Fruit fly (Drosophila melanogaster) whole organism, prepupa: ENCODE data around the gene IFT54.

ENCODE experiments used
- Blimp-1 ChIP-seq: fragments of 200-800 bp; sonication (Bioruptor generic); optimal IDR thresholded peaks from 3 replicates; lab custom pipeline; 2017; ENCODE audit warnings: missing biosample characterization, missing genetic modification characterization, mild to moderate bottlenecking, moderate library complexity, missing genetic modification reagents
- CG10631 ChIP-seq: fragments of 200-800 bp; sonication (Bioruptor generic); optimal IDR thresholded peaks from 2 replicates; lab custom pipeline; 2016; ENCODE audit warnings: missing biosample characterization, missing genetic modification characterization
- CG10669 ChIP-seq: fragments of 200-800 bp; sonication (Bioruptor generic); optimal IDR thresholded peaks from 3 replicates; lab custom pipeline; 2018; ENCODE audit warnings: missing biosample characterization, mild to moderate bottlenecking, missing genetic modification characterization, moderate library complexity
- CG11294 ChIP-seq: fragments of 200-800 bp; sonication (Bioruptor generic); IDR thresholded peaks from 2 replicates; pipeline ENCODE4 v1.3.6; 2022; ENCODE audit warnings: missing biosample characterization, missing genetic modification characterization
- CG11902 ChIP-seq: fragments of 200-800 bp; sonication (Bioruptor generic); optimal IDR thresholded peaks from 3 replicates; lab custom pipeline; 2016; ENCODE audit warnings: missing biosample characterization, missing genetic modification characterization
- CG16779 ChIP-seq: fragments of 200-800 bp; sonication (Bioruptor generic); optimal IDR thresholded peaks from 3 replicates; lab custom pipeline; 2017; ENCODE audit warnings: missing biosample characterization, mild to moderate bottlenecking, missing genetic modification characterization
- CG3032 ChIP-seq: fragments of 200-800 bp; optimal IDR thresholded peaks from 2 replicates; lab custom pipeline; 2019; ENCODE audit warnings: missing biosample characterization, mild to moderate bottlenecking, missing genetic modification characterization, moderate library complexity
- CG31627 ChIP-seq: fragments of 200-800 bp; sonication (Bioruptor generic); optimal IDR thresholded peaks from 3 replicates; lab custom pipeline; 2016; ENCODE audit warnings: missing biosample characterization, missing genetic modification characterization
- CG32006 ChIP-seq: fragments of 200-800 bp; sonication (Bioruptor generic); optimal IDR thresholded peaks from 3 replicates; lab custom pipeline; 2017; ENCODE audit warnings: missing biosample characterization, mild to moderate bottlenecking, missing genetic modification characterization
- CG34406 ChIP-seq: fragments of 200-800 bp; sonication (Bioruptor generic); optimal IDR thresholded peaks from 3 replicates; lab custom pipeline; 2016; ENCODE audit warnings: missing biosample characterization, missing genetic modification characterization
- CG3919 ChIP-seq: fragments of 200-800 bp; sonication (Bioruptor generic); optimal IDR thresholded peaks from 3 replicates; lab custom pipeline; 2016; ENCODE audit warnings: missing biosample characterization, missing genetic modification characterization
- CG4318 ChIP-seq: fragments of 200-800 bp; sonication (Bioruptor generic); optimal IDR thresholded peaks from 3 replicates; lab custom pipeline; 2017; ENCODE audit warnings: missing biosample characterization, mild to moderate bottlenecking, missing genetic modification characterization
- CG6163 ChIP-seq: fragments of 200-800 bp; sonication (Bioruptor generic); IDR thresholded peaks from 3 replicates; pipeline ENCODE4 v1.3.6; 2022; ENCODE audit warnings: missing biosample characterization, missing genetic modification characterization
- CG6276 ChIP-seq: fragments of 200-800 bp; sonication (Bioruptor generic); optimal IDR thresholded peaks from 2 replicates; lab custom pipeline; 2017; ENCODE audit warnings: missing biosample characterization, mild to moderate bottlenecking, missing genetic modification characterization
- CG6792 ChIP-seq: fragments of 200-800 bp; sonication (Bioruptor generic); optimal IDR thresholded peaks from 3 replicates; lab custom pipeline; 2016; ENCODE audit warnings: missing biosample characterization, missing genetic modification characterization
- CG6808 ChIP-seq: fragments of 200-800 bp; sonication (Bioruptor generic); optimal IDR thresholded peaks from 3 replicates; lab custom pipeline; 2017; ENCODE audit warnings: missing biosample characterization, missing genetic modification characterization, mild to moderate bottlenecking, moderate library complexity, missing genetic modification reagents
- CG6854 ChIP-seq: fragments of 200-800 bp; sonication (Bioruptor generic); optimal IDR thresholded peaks from 2 replicates; lab custom pipeline; 2017; ENCODE audit warnings: missing biosample characterization, mild to moderate bottlenecking, missing genetic modification characterization
- CG7368 ChIP-seq: fragments of 200-800 bp; sonication (Bioruptor generic); optimal IDR thresholded peaks from 3 replicates; lab custom pipeline; 2016; ENCODE audit warnings: missing biosample characterization, missing genetic modification characterization
- CG8119 ChIP-seq: fragments of 200-800 bp; sonication (Bioruptor generic); IDR thresholded peaks from 3 replicates; pipeline ENCODE4 v1.3.6; 2022; ENCODE audit warnings: missing biosample characterization, missing genetic modification characterization
- CG8319 ChIP-seq: fragments of 200-800 bp; sonication (Bioruptor generic); optimal IDR thresholded peaks from 3 replicates; lab custom pipeline; 2016; ENCODE audit warnings: missing biosample characterization, missing genetic modification characterization
- CG9139 ChIP-seq: fragments of 200-800 bp; sonication (Bioruptor generic); optimal IDR thresholded peaks from 3 replicates; lab custom pipeline; 2017; ENCODE audit warnings: missing biosample characterization, mild to moderate bottlenecking, missing genetic modification characterization
- Eip75B ChIP-seq: fragments of 200-800 bp; sonication (Bioruptor generic); optimal IDR thresholded peaks from 3 replicates; lab custom pipeline; 2016; ENCODE audit warnings: missing biosample characterization, missing genetic modification characterization
- Eip78C ChIP-seq: fragments of 200-800 bp; sonication (Bioruptor generic); peaks from one replicate; lab custom pipeline; 2016; ENCODE audit warnings: missing biosample characterization, missing genetic modification characterization
- Eip93F ChIP-seq: fragments of 200-800 bp; sonication (Bioruptor generic); optimal IDR thresholded peaks from 2 replicates; lab custom pipeline; 2016; ENCODE audit warnings: missing biosample characterization, mild to moderate bottlenecking, missing genetic modification characterization
- Ets21C ChIP-seq: fragments of 200-800 bp; sonication (Bioruptor generic); optimal IDR thresholded peaks from 3 replicates; lab custom pipeline; 2016; ENCODE audit warnings: missing biosample characterization, missing genetic modification characterization
- Ets96B ChIP-seq: fragments of 200-800 bp; optimal IDR thresholded peaks from 2 replicates; lab custom pipeline; 2019; ENCODE audit warnings: missing biosample characterization, mild to moderate bottlenecking, missing genetic modification characterization, moderate library complexity
- Gug ChIP-seq: fragments of 200-800 bp; sonication (Bioruptor generic); IDR thresholded peaks from 2 replicates; pipeline ENCODE4 v1.3.6; 2022; ENCODE audit warnings: missing biosample characterization, missing genetic modification characterization
- Hr38 ChIP-seq: sonication (Bioruptor generic); optimal IDR thresholded peaks from 2 replicates; lab custom pipeline; 2016; ENCODE audit warnings: missing biosample characterization, missing genetic modification characterization
- Hr39 ChIP-seq: fragments of 200-800 bp; sonication (Bioruptor generic); optimal IDR thresholded peaks from 2 replicates; lab custom pipeline; 2016; ENCODE audit warnings: missing biosample characterization, missing genetic modification characterization
- Lpt ChIP-seq: fragments of 200-800 bp; sonication (Bioruptor generic); optimal IDR thresholded peaks from 3 replicates; lab custom pipeline; 2016; ENCODE audit warnings: missing biosample characterization, missing genetic modification characterization
- Met ChIP-seq: fragments of 200-800 bp; sonication (Bioruptor generic); optimal IDR thresholded peaks from 3 replicates; lab custom pipeline; 2016; ENCODE audit warnings: missing biosample characterization, missing genetic modification characterization
- Smox ChIP-seq: fragments of 200-800 bp; sonication (Bioruptor generic); optimal IDR thresholded peaks from 3 replicates; lab custom pipeline; 2016; ENCODE audit warnings: missing biosample characterization, missing genetic modification characterization
- Sox102F ChIP-seq: fragments of 200-800 bp; sonication (Bioruptor generic); optimal IDR thresholded peaks from 2 replicates; lab custom pipeline; 2016; ENCODE audit warnings: missing biosample characterization, mild to moderate bottlenecking, missing genetic modification characterization
- Sox14 ChIP-seq: fragments of 200-800 bp; sonication (Bioruptor generic); optimal IDR thresholded peaks from 3 replicates; lab custom pipeline; 2016; ENCODE audit warnings: missing biosample characterization, missing genetic modification characterization
- Sox15 ChIP-seq: fragments of 200-800 bp; sonication (Bioruptor generic); optimal IDR thresholded peaks from 3 replicates; lab custom pipeline; 2016; ENCODE audit warnings: missing biosample characterization, missing genetic modification characterization
- achi ChIP-seq: fragments of 200-800 bp; sonication (Bioruptor generic); optimal IDR thresholded peaks from 3 replicates; lab custom pipeline; 2016; ENCODE audit warnings: missing biosample characterization, missing genetic modification characterization
- cyc ChIP-seq: fragments of 200-800 bp; sonication (Bioruptor generic); optimal IDR thresholded peaks from 3 replicates; lab custom pipeline; 2016; ENCODE audit warnings: missing biosample characterization, missing genetic modification characterization
- dsx ChIP-seq: fragments of 200-800 bp; optimal IDR thresholded peaks from 3 replicates; lab custom pipeline; 2019; ENCODE audit warnings: missing biosample characterization, mild to moderate bottlenecking, missing genetic modification characterization, moderate library complexity; ENCODE audit not compliant: poor library complexity, severe bottlenecking
- eg ChIP-seq: fragments of 200-800 bp; sonication (Bioruptor generic); IDR thresholded peaks from 3 replicates; pipeline ENCODE4 v1.3.6; 2022; ENCODE audit warnings: missing biosample characterization, missing genetic modification characterization
- esn ChIP-seq: fragments of 200-800 bp; sonication (Bioruptor generic); optimal IDR thresholded peaks from 2 replicates; lab custom pipeline; 2016; ENCODE audit warnings: missing biosample characterization, mild to moderate bottlenecking, missing genetic modification characterization, moderate library complexity
- fd59A ChIP-seq: fragments of 200-800 bp; sonication (Bioruptor generic); optimal IDR thresholded peaks from 2 replicates; lab custom pipeline; 2017; ENCODE audit warnings: missing biosample characterization, mild to moderate bottlenecking, missing genetic modification characterization, missing genetic modification reagents
- fd85E ChIP-seq: fragments of 200-800 bp; sonication (Bioruptor generic); optimal IDR thresholded peaks from 3 replicates; lab custom pipeline; 2016; ENCODE audit warnings: missing biosample characterization, missing genetic modification characterization
- fkh ChIP-seq: fragments of 200-800 bp; sonication (Bioruptor generic); optimal IDR thresholded peaks from 3 replicates; lab custom pipeline; 2017; ENCODE audit warnings: missing biosample characterization, mild to moderate bottlenecking, missing genetic modification characterization, moderate library complexity
- net ChIP-seq: fragments of 200-800 bp; sonication (Bioruptor generic); optimal IDR thresholded peaks from 3 replicates; lab custom pipeline; 2016; ENCODE audit warnings: missing biosample characterization, missing genetic modification characterization
- pdm3 ChIP-seq: fragments of 200-800 bp; sonication (Bioruptor generic); optimal IDR thresholded peaks from 3 replicates; lab custom pipeline; 2016; ENCODE audit warnings: missing biosample characterization, missing genetic modification characterization
- salr ChIP-seq, 2 experiments: fragments of 200-800 bp; sonication (Bioruptor generic); optimal IDR thresholded peaks; 3 replicates each; lab custom pipeline; 2016 to 2018; ENCODE audit warnings: missing biosample characterization in 2 of 2, missing genetic modification characterization in 2 of 2, mild to moderate bottlenecking in 1 of 2
- spab ChIP-seq: fragments of 200-800 bp; sonication (Bioruptor generic); optimal IDR thresholded peaks from 2 replicates; lab custom pipeline; 2017; ENCODE audit warnings: missing biosample characterization, mild to moderate bottlenecking, missing genetic modification characterization, missing genetic modification reagents
- ss ChIP-seq, 2 experiments: fragments of 200-800 bp; sonication (Bioruptor generic); optimal IDR thresholded peaks; 2 replicates in 1 of 2; 3 replicates in 1 of 2; lab custom pipeline; 2017 to 2018; ENCODE audit warnings: mild to moderate bottlenecking in 2 of 2, missing biosample characterization in 2 of 2, missing genetic modification characterization in 2 of 2, moderate library complexity in 1 of 2
- svp ChIP-seq: fragments of 200-800 bp; sonication (Bioruptor generic); peaks from one replicate; lab custom pipeline; 2016; ENCODE audit warnings: missing biosample characterization, missing genetic modification characterization
- topi ChIP-seq: fragments of 200-800 bp; sonication (Bioruptor generic); optimal IDR thresholded peaks from 3 replicates; lab custom pipeline; 2016; ENCODE audit warnings: missing biosample characterization, missing genetic modification characterization
- vri ChIP-seq: fragments of 200-800 bp; sonication (Bioruptor generic); optimal IDR thresholded peaks from 3 replicates; lab custom pipeline; 2016; ENCODE audit warnings: missing biosample characterization, mild to moderate bottlenecking, missing genetic modification characterization

The IFT54 gene

DNA sequence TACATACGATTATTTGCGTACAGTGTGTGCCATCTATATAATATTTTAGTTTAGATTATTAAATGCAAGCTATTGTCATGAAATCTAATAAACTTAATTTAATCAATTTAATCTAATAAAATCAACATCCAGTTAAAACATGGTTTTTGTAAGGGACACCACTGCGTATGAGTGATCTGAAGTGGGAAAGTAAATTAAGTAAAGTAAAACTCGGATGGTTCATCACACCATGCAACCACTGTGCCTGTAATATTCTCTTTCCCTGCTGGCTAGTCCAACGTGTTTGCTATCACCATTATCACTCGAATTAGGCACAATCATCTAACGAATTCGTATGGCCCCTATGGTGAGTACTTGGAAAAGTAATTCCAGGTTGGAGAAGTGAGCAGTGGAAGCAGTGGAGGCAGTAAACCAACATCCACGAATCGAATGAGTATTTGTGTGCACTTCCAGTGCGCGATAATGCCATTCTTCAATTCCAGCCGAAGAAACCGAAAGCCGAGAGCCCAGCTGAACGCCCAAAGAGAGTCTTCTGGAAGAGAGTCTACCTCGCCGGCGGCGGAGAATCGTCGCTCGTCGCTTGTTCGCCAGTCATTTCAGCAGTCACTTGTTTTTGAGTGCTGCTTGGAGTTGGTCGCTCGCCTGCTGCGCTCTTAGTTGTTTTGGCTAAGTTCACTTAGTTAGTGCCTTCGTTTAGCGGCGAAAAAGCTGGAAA, 13.4 kb upstream of the IFT54 start, which contains the start of gene red:
red (plus strand) TSS at position 403 of the 715 bp plus-strand sequence.
- TF ChIP-seq topi (GFP tag; lab: Kevin White, UChicago) (no peak), ss (GFP tag; optimal IDR thresholded peaks at IDR 0.05; lab: Kevin White, UChicago) (peak; percentile 41 to 58), svp (GFP tag; lab: Kevin White, UChicago) (peak; percentile 67), CG16779 (no peak), Hr38 (GFP tag; lab: Kevin White, UChicago) (no peak), salr (GFP tag; optimal IDR thresholded peaks at IDR 0.05; lab: Kevin White, UChicago) (no peak), esn (GFP tag; lab: Kevin White, UChicago) (peak; percentile 23), CG11294 (GFP tag; lab: Robert Waterston, UW) (no peak), CG6276 (peak; percentile 58), Smox (GFP tag; lab: Kevin White, UChicago) (no peak), Sox102F (GFP tag; lab: Kevin White, UChicago) (peak; percentile 25), dsx (GFP tag; lab: Kevin White, UChicago) (peak; percentile 43), Eip78C (GFP tag; lab: Kevin White, UChicago) (peak; percentile 58), fkh (GFP tag; lab: Kevin White, UChicago) (peak; percentile 79), eg (GFP tag; lab: Robert Waterston, UW) (peak; percentile 66), Ets96B (no peak), Lpt (peak; percentile 28), fd85E (GFP tag; lab: Kevin White, UChicago) (no peak), CG3919 (GFP tag; lab: Kevin White, UChicago) (no peak), net (peak; percentile 3), spab (no peak), CG4318 (GFP tag; lab: Kevin White, UChicago) (peak; percentile 16), CG34406 (no peak), achi (GFP tag; lab: Kevin White, UChicago) (peak; percentile 34), cyc (no peak), Eip75B (GFP tag; lab: Kevin White, UChicago) (peak; percentile 20), Sox14 (GFP tag; lab: Kevin White, UChicago) (no peak), Eip93F (GFP tag; lab: Kevin White, UChicago) (no peak), CG10631 (GFP tag; lab: Kevin White, UChicago) (peak; percentile 35), CG6808 (GFP tag; lab: Kevin White, UChicago) (peak; percentile 0), Ets21C (GFP tag; lab: Kevin White, UChicago) (no peak), CG3032 (tag; lab: Kevin White, UChicago) (no peak), CG32006 (peak; percentile 69), CG8319 (GFP tag; lab: Kevin White, UChicago) (no peak), CG11902 (GFP tag; lab: Kevin White, UChicago) (no peak), Gug (GFP tag; lab: Robert Waterston, UW) (peak; percentile 31; the same call in 1 of the 2 replicates), Blimp-1 (GFP tag; lab: Kevin White, UChicago) (peak; percentile 96), pdm3 (GFP tag; lab: Kevin White, UChicago) (peak; percentile 10), Sox15 (GFP tag; lab: Kevin White, UChicago) (no peak), fd59A (GFP tag; lab: Kevin White, UChicago) (no peak), Hr39 (GFP tag; lab: Kevin White, UChicago) (no peak), CG6163 (GFP tag; lab: Robert Waterston, UW) (peak; percentile 54; the same call in 2 of the 3 replicates), Met (GFP tag; lab: Kevin White, UChicago) (peak; percentile 9), CG6854 (GFP tag; lab: Kevin White, UChicago) (peak; percentile 64), CG31627 (GFP tag; lab: Kevin White, UChicago) (no peak), CG7368 (no peak), CG10669 (GFP tag; lab: Kevin White, UChicago) (no peak), CG8119 (GFP tag; lab: Robert Waterston, UW) (peak; percentile 55; the same call in 2 of the 3 replicates), CG6792 (GFP tag; lab: Kevin White, UChicago) (no peak), vri (GFP tag; lab: Kevin White, UChicago) (peak; percentile 66), CG9139 (GFP tag; lab: Kevin White, UChicago) (peak; percentile 41)
